Worm (Caenorhabditis elegans) whole organism, late embryonic: Measurements from ENCODE around the gene gst-9.

Source experiments
- ama-1 ChIP-seq: fragments of 150-350 bp; optimal IDR thresholded peaks from 2 replicates; lab custom pipeline; 2014
- ceh-9 ChIP-seq: sonication (generic microtip); optimal IDR thresholded peaks from 2 replicates; lab custom pipeline; 2016; ENCODE audit warnings: mild to moderate bottlenecking, missing genetic modification characterization, inconsistent platforms, missing compliant biosample characterization
- hlh-15 ChIP-seq: sonication (generic microtip); optimal IDR thresholded peaks from 2 replicates; lab custom pipeline; 2016; ENCODE audit warnings: missing genetic modification characterization, missing compliant biosample characterization
- pqm-1 ChIP-seq: sonication (generic microtip); optimal IDR thresholded peaks from 2 replicates; lab custom pipeline; 2016; ENCODE audit warnings: missing genetic modification characterization, missing compliant biosample characterization
- sdc-2 ChIP-seq: sonication (generic microtip); optimal IDR thresholded peaks from 2 replicates; lab custom pipeline; 2016; ENCODE audit warnings: missing genotype, missing genetic modification characterization, missing compliant biosample characterization
- unc-55 ChIP-seq: sonication (generic microtip); optimal IDR thresholded peaks from 2 replicates; lab custom pipeline; 2017; ENCODE audit warnings: missing biosample characterization, missing genetic modification reagents, missing genetic modification characterization
- unc-86 ChIP-seq: sonication (generic microtip); optimal IDR thresholded peaks from 2 replicates; lab custom pipeline; 2016; ENCODE audit warnings: missing genetic modification characterization, missing compliant biosample characterization

DNA sequence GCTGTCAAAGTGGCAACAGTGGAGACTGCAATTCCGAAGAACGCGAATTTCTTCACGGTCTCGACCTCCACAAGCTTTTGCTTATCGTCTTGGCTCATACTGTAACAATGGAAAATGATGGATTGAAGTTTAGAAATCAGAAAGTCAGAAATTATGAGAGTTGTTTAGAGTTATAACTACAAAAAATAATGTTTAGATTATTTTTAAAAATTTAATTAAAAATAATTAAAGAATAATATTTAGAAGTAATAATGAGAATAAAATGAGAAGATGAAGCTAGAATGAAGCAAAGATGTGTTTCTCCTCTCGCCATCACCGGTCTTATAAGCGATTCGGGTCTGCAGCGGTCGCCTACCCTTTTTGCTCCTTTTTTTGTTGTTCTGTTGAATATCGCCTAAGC, 18.4 kb upstream of the gst-9 start, which contains the start of gene col-73:
- TF ChIP-seq hlh-15 (no peak), unc-55 (GFP tag; lab: Kevin White, UChicago) (no peak), pqm-1 (tag; lab: Kevin White, UChicago) (no peak), ceh-9 (tag; lab: Kevin White, UChicago) (no peak), sdc-2 (tag; lab: Kevin White, UChicago) (no peak), ama-1 (no peak), unc-86 (tag; lab: Kevin White, UChicago) (no peak)
